Fruit fly (Drosophila melanogaster) whole organism, embryonic: ENCODE measurements around the gene CG43055.

Experiments
- Bdp1 ChIP-seq: fragments of 200-800 bp; sonication (Bioruptor generic); optimal IDR thresholded peaks from 3 replicates; lab custom pipeline; 2016; ENCODE audit warnings: missing biosample characterization, missing genetic modification characterization
- Bgb ChIP-seq: fragments of 200-800 bp; sonication (Bioruptor generic); IDR thresholded peaks from 2 replicates; pipeline ENCODE4 v1.3.6; 2022; ENCODE audit warnings: missing biosample characterization, missing genetic modification characterization; ENCODE audit not compliant: partially characterized antibody
- CG10209 ChIP-seq: fragments of 200-800 bp; sonication (Bioruptor generic); optimal IDR thresholded peaks from 3 replicates; lab custom pipeline; 2017; ENCODE audit warnings: missing biosample characterization, mild to moderate bottlenecking, missing genetic modification characterization, missing genetic modification reagents
- CG11247 ChIP-seq: fragments of 200-800 bp; sonication (Bioruptor generic); IDR thresholded peaks from 2 replicates; pipeline ENCODE4 v1.3.6; 2022; ENCODE audit warnings: missing biosample characterization, missing genetic modification characterization
- CG11696 ChIP-seq: fragments of 200-800 bp; sonication (Bioruptor generic); IDR thresholded peaks from 2 replicates; pipeline ENCODE4 v1.3.6; 2022; ENCODE audit warnings: missing biosample characterization, missing genetic modification characterization
- CG16779 ChIP-seq: fragments of 200-800 bp; sonication (Bioruptor generic); IDR thresholded peaks from 2 replicates; pipeline ENCODE4 v1.3.6; 2022; ENCODE audit warnings: missing biosample characterization, missing genetic modification characterization
- CG16815 ChIP-seq: fragments of 200-800 bp; sonication (Bioruptor generic); optimal IDR thresholded peaks from 3 replicates; lab custom pipeline; 2017; ENCODE audit warnings: missing biosample characterization, mild to moderate bottlenecking, missing genetic modification characterization
- CG17328 ChIP-seq: fragments of 200-800 bp; sonication (Bioruptor generic); IDR thresholded peaks from 2 replicates; pipeline ENCODE4 v1.3.6; 2022; ENCODE audit warnings: missing biosample characterization, missing genetic modification characterization
- CG17912 ChIP-seq: fragments of 200-800 bp; sonication (Bioruptor generic); optimal IDR thresholded peaks from 2 replicates; lab custom pipeline; 2018; ENCODE audit warnings: missing biosample characterization, mild to moderate bottlenecking, missing genetic modification characterization
- CG2120 ChIP-seq: fragments of 200-800 bp; sonication (Bioruptor generic); optimal IDR thresholded peaks from 3 replicates; lab custom pipeline; 2016; ENCODE audit warnings: missing biosample characterization, missing genetic modification characterization
- CG42726 ChIP-seq: fragments of 200-800 bp; sonication (Bioruptor generic); IDR thresholded peaks from 2 replicates; pipeline ENCODE4 v1.3.6; 2022; ENCODE audit warnings: missing biosample characterization, missing genetic modification characterization; ENCODE audit not compliant: partially characterized antibody
- CG9609 ChIP-seq: fragments of 200-800 bp; sonication (Bioruptor generic); optimal IDR thresholded peaks from 3 replicates; lab custom pipeline; 2016; ENCODE audit warnings: missing biosample characterization, missing genetic modification characterization
- CTCF ChIP-seq: fragments of 200-800 bp; sonication (Bioruptor generic); optimal IDR thresholded peaks from 2 replicates; lab custom pipeline; 2017; ENCODE audit warnings: missing biosample characterization, mild to moderate bottlenecking, missing genetic modification characterization, moderate library complexity
- Dfd ChIP-seq, 2 experiments: fragments of >200 bp; optimal IDR thresholded peaks; 2 replicates each; lab custom pipeline; 2017; ENCODE audit warnings: missing biosample characterization in 2 of 2, missing genetic modification characterization in 2 of 2
- Dip2 ChIP-seq: fragments of 200-800 bp; sonication (Bioruptor generic); IDR thresholded peaks from 2 replicates; pipeline ENCODE4 v1.3.6; 2022; ENCODE audit warnings: missing biosample characterization, missing genetic modification characterization
- Drgx ChIP-seq: fragments of 200-800 bp; sonication (Bioruptor generic); IDR thresholded peaks from 2 replicates; pipeline ENCODE4 v1.3.6; 2022; ENCODE audit warnings: missing biosample characterization, missing genetic modification characterization
- H2.0 ChIP-seq: fragments of 200-800 bp; sonication (Bioruptor generic); IDR thresholded peaks from 2 replicates; pipeline ENCODE4 v1.3.6; 2022; ENCODE audit warnings: missing biosample characterization, missing genetic modification characterization
- HLH3B ChIP-seq: fragments of 200-800 bp; sonication (Bioruptor generic); IDR thresholded peaks from 2 replicates; pipeline ENCODE4 v1.3.6; 2022; ENCODE audit warnings: missing biosample characterization, missing genetic modification characterization
- MESR4 ChIP-seq: fragments of 200-800 bp; sonication (Bioruptor generic); optimal IDR thresholded peaks from 2 replicates; lab custom pipeline; 2018; ENCODE audit warnings: missing biosample characterization, mild to moderate bottlenecking, missing genetic modification characterization, moderate library complexity
- Med ChIP-seq: fragments of 200-800 bp; sonication (Bioruptor generic); peaks from one replicate; lab custom pipeline; 2016; ENCODE audit warnings: missing biosample characterization, missing genetic modification characterization, mild to moderate bottlenecking, inconsistent platforms, moderate library complexity
- Myb ChIP-seq: fragments of 200-800 bp; sonication (Bioruptor generic); optimal IDR thresholded peaks from 2 replicates; lab custom pipeline; 2016; ENCODE audit warnings: missing biosample characterization, missing genetic modification characterization
- NFAT ChIP-seq: fragments of 200-800 bp; sonication (Bioruptor generic); IDR thresholded peaks from 2 replicates; pipeline ENCODE4 v1.3.6; 2022; ENCODE audit warnings: missing biosample characterization, missing genetic modification characterization
- Poxn ChIP-seq: fragments of 200-800 bp; sonication (Bioruptor generic); IDR thresholded peaks from 2 replicates; pipeline ENCODE4 v1.3.6; 2022; ENCODE audit warnings: missing biosample characterization, missing genetic modification characterization
- Ssrp ChIP-seq: fragments of 200-800 bp; sonication (Bioruptor generic); optimal IDR thresholded peaks from 2 replicates; lab custom pipeline; 2018; ENCODE audit warnings: missing biosample characterization, mild to moderate bottlenecking, missing genetic modification characterization, moderate library complexity
- Xbp1 ChIP-seq: fragments of 200-800 bp; sonication (Bioruptor generic); optimal IDR thresholded peaks from 3 replicates; lab custom pipeline; 2016; ENCODE audit warnings: missing biosample characterization, mild to moderate bottlenecking, missing genetic modification characterization
- ara ChIP-seq: fragments of 200-800 bp; sonication (Bioruptor generic); IDR thresholded peaks from 2 replicates; pipeline ENCODE4 v1.3.6; 2022; ENCODE audit warnings: missing biosample characterization, missing genetic modification characterization
- ase ChIP-seq: fragments of 200-800 bp; sonication (Bioruptor generic); IDR thresholded peaks from 3 replicates; pipeline ENCODE4 v1.3.6; 2022; ENCODE audit warnings: missing biosample characterization, missing genetic modification characterization
- bsh ChIP-seq, 2 experiments: fragments of 200-800 bp; sonication (Bioruptor generic); optimal IDR thresholded peaks; 2 replicates each; lab custom pipeline; 2017 to 2018; ENCODE audit warnings: mild to moderate bottlenecking in 2 of 2, missing biosample characterization in 2 of 2, missing genetic modification characterization in 2 of 2, moderate library complexity in 1 of 2
- dimm ChIP-seq: fragments of 200-800 bp; sonication (Bioruptor generic); IDR thresholded peaks from 2 replicates; pipeline ENCODE4 v1.3.6; 2022; ENCODE audit warnings: missing biosample characterization, missing genetic modification characterization
- dmrt99B ChIP-seq: fragments of 200-800 bp; sonication (Bioruptor generic); optimal IDR thresholded peaks from 2 replicates; lab custom pipeline; 2018; ENCODE audit warnings: missing biosample characterization, mild to moderate bottlenecking, missing genetic modification characterization, moderate library complexity
- eyg ChIP-seq: fragments of 200-800 bp; sonication (Bioruptor generic); optimal IDR thresholded peaks from 3 replicates; lab custom pipeline; 2016; ENCODE audit warnings: missing biosample characterization, missing genetic modification characterization
- gcm2 ChIP-seq: fragments of 200-800 bp; sonication (Bioruptor generic); optimal IDR thresholded peaks from 2 replicates; lab custom pipeline; 2016; ENCODE audit warnings: missing biosample characterization, missing genetic modification characterization
- ind ChIP-seq: fragments of 200-800 bp; sonication (Bioruptor generic); optimal IDR thresholded peaks from 3 replicates; lab custom pipeline; 2016; ENCODE audit warnings: missing biosample characterization, missing genetic modification characterization
- kah ChIP-seq: fragments of 200-800 bp; sonication (Bioruptor generic); optimal IDR thresholded peaks from 2 replicates; lab custom pipeline; 2018; ENCODE audit warnings: missing biosample characterization, mild to moderate bottlenecking, missing genetic modification characterization
- maf-S ChIP-seq: fragments of 200-800 bp; sonication (Bioruptor generic); optimal IDR thresholded peaks from 2 replicates; lab custom pipeline; 2016; ENCODE audit warnings: missing biosample characterization, missing genetic modification characterization
- nmo ChIP-seq: fragments of 200-800 bp; sonication (Bioruptor generic); optimal IDR thresholded peaks from 2 replicates; lab custom pipeline; 2018; ENCODE audit warnings: missing biosample characterization, mild to moderate bottlenecking, missing genetic modification characterization, moderate library complexity
- onecut ChIP-seq: fragments of 200-800 bp; sonication (Bioruptor generic); IDR thresholded peaks from 2 replicates; pipeline ENCODE4 v1.3.6; 2022; ENCODE audit warnings: missing biosample characterization, missing genetic modification characterization
- org-1 ChIP-seq: fragments of 200-800 bp; sonication (Bioruptor generic); optimal IDR thresholded peaks from 2 replicates; lab custom pipeline; 2017; ENCODE audit warnings: missing biosample characterization, missing genetic modification characterization
- otp ChIP-seq: fragments of 200-800 bp; sonication (Bioruptor generic); IDR thresholded peaks from 3 replicates; pipeline ENCODE4, ENCODE4 v1.3.6; 2022; ENCODE audit warnings: missing biosample characterization, missing genetic modification characterization
- row ChIP-seq: fragments of 200-800 bp; sonication (Bioruptor generic); IDR thresholded peaks from 3 replicates; pipeline ENCODE4 v1.3.6; 2022; ENCODE audit warnings: missing biosample characterization, missing genetic modification characterization
- salm ChIP-seq: fragments of 200-800 bp; sonication (Bioruptor generic); optimal IDR thresholded peaks from 2 replicates; lab custom pipeline; 2018; ENCODE audit warnings: missing biosample characterization, mild to moderate bottlenecking, missing genetic modification characterization
- sc ChIP-seq, 3 experiments: fragments of >200 bp in 2 of 3; fragments of 200-800 bp in 1 of 3; sonication (Bioruptor generic) in 1 of 3; optimal IDR thresholded peaks; 2 replicates in 2 of 3; 3 replicates in 1 of 3; lab custom pipeline; 2017; ENCODE audit warnings: mild to moderate bottlenecking in 1 of 3, missing biosample characterization in 1 of 3, missing genetic modification characterization in 1 of 3, missing genetic modification reagents in 1 of 3
- sens ChIP-seq: fragments of 200-800 bp; sonication (Bioruptor generic); peaks from one replicate; lab custom pipeline; 2016; ENCODE audit warnings: missing biosample characterization, missing genetic modification characterization
- sim ChIP-seq: fragments of 200-800 bp; sonication (Bioruptor generic); IDR thresholded peaks from 2 replicates; pipeline ENCODE4 v1.3.6; 2022; ENCODE audit warnings: missing biosample characterization, missing genetic modification characterization
- slbo ChIP-seq: fragments of 200-800 bp; sonication (Bioruptor generic); IDR thresholded peaks from 2 replicates; pipeline ENCODE4 v1.3.6; 2022; ENCODE audit warnings: missing biosample characterization, missing genetic modification characterization
- so ChIP-seq: fragments of 200-800 bp; sonication (Bioruptor generic); IDR thresholded peaks from 3 replicates; pipeline ENCODE4 v1.3.6; 2022; ENCODE audit warnings: missing biosample characterization, missing genetic modification characterization
- sr ChIP-seq: fragments of 200-800 bp; sonication (Bioruptor generic); IDR thresholded peaks from 3 replicates; pipeline ENCODE4 v1.3.6; 2022; ENCODE audit warnings: missing biosample characterization, missing genetic modification characterization
- sug ChIP-seq: fragments of 200-800 bp; optimal IDR thresholded peaks from 2 replicates; lab custom pipeline; 2019; ENCODE audit warnings: missing biosample characterization, mild to moderate bottlenecking, missing genetic modification characterization, moderate library complexity
- tap ChIP-seq: fragments of 200-800 bp; optimal IDR thresholded peaks from 3 replicates; lab custom pipeline; 2019; ENCODE audit warnings: missing biosample characterization, mild to moderate bottlenecking, missing genetic modification characterization, moderate library complexity

CG43055 gene

DNA sequence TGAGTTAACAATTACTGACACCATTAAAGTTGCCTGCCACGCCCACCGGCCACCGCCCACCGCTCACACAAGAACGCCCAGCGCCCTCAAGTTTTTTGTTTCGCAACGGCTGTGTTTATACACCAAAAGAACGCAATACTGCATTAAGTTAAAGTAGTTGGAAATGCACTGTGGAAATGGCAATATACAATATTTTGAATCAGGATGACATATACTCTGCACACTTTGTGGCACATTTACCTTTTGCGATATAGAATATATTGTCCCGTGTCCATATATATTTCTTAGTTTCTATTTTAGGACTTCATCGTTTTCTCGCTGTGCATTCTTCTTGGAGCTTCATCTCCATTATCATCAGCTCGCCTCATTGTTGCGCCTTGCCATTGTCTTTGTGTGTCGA is 5.1 kb downstream of the CG43055 start:
- no peak for TF ChIP-seq sug (tag; lab: Kevin White, UChicago)
- no peak for TF ChIP-seq Bdp1
- no peak for TF ChIP-seq org-1 (GFP tag; lab: Kevin White, UChicago)
- TF ChIP-seq slbo (GFP tag; lab: Robert Waterston, UW) = no peak
- no peak for TF ChIP-seq sc (optimal IDR thresholded peaks at IDR 0.05; lab: Kevin White, UChicago)
- TF ChIP-seq sc (GFP tag; optimal IDR thresholded peaks at IDR 0.05; lab: Kevin White, UChicago) = no peak
- no peak for TF ChIP-seq CG17912
- no peak for TF ChIP-seq Dfd (GFP tag; optimal IDR thresholded peaks at IDR 0.05; lab: Kevin White, UChicago)
- no peak for TF ChIP-seq Xbp1 (GFP tag; lab: Kevin White, UChicago)
- TF ChIP-seq Drgx = 0 out of 2 replicates have a peak, but pooled peaks have one; percentile 34
- no peak for TF ChIP-seq CG16779 (GFP tag; lab: Robert Waterston, UW)
- TF ChIP-seq sim = no peak
- TF ChIP-seq CG2120 (GFP tag; lab: Kevin White, UChicago) = no peak
- no peak for TF ChIP-seq MESR4 (GFP tag; lab: Kevin White, UChicago)
- no peak for TF ChIP-seq so (GFP tag; lab: Robert Waterston, UW)
- no peak for TF ChIP-seq onecut
- TF ChIP-seq NFAT (GFP tag; lab: Robert Waterston, UW) = no peak
- TF ChIP-seq Med (GFP tag; lab: Kevin White, UChicago) = peak; percentile 50
- TF ChIP-seq Bgb (GFP tag; lab: Robert Waterston, UW) = no peak
- TF ChIP-seq row (GFP tag; lab: Robert Waterston, UW) = peak; percentile 26; the same call in 1 of the 3 replicates
- no peak for TF ChIP-seq nmo (GFP tag; lab: Kevin White, UChicago)
- TF ChIP-seq CG16815 (GFP tag; lab: Kevin White, UChicago) = no peak
- TF ChIP-seq dmrt99B (tag; lab: Kevin White, UChicago) = no peak
- no peak for TF ChIP-seq tap (tag; lab: Kevin White, UChicago)

DNA sequence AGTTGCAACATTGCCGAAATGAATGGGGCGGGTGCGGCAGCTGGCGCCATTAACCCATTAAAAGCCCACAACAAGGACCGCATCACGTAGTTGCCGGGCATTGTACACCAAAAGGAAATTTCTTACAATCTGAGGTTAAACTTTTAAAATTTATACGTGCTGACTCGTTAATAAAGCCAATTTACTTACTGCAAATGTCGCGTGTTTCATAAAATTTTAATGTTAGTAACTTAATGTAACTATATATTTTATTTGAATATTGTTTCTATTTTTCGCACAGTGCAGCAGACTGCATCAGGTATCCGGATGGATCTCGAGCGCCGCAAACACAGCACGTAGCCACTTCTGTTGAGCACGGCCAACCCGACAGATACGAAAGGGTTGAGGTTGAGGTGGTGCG is 5.9 kb downstream of the CG43055 start:
- TF ChIP-seq eyg (GFP tag; lab: Kevin White, UChicago) = no peak
- no peak for TF ChIP-seq Poxn (GFP tag; lab: Robert Waterston, UW)
- TF ChIP-seq maf-S (GFP tag; lab: Kevin White, UChicago) = no peak
- TF ChIP-seq CG11696 (GFP tag; lab: Robert Waterston, UW) = no peak
- TF ChIP-seq CG9609 = no peak
- peak; percentile 25; the same call in 1 of the 2 replicates for TF ChIP-seq Drgx
- peak in 1 of 2 experiments; percentile 41 for TF ChIP-seq bsh (GFP tag; optimal IDR thresholded peaks at IDR 0.05; lab: Kevin White, UChicago)

DNA sequence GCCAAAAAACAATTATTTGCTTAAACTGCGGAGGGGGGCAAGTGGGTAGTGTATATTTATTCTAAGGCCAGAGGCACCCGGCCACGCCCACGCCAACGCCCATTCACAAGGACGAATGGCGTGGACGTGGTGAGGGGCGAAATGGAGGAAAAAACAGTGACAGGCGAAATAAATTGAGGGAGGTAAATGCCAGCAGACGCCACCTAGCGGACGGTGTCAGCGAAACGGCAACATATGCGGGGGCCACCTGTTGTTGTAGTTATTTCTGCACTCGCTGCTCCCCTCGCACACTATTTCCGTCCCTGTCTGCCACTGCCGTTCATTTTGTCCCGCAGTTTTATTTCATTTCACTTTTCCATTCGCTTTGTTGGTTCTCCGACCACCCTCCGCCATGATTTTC is 7.0 kb downstream of the CG43055 start:
- TF ChIP-seq Med (GFP tag; lab: Kevin White, UChicago) (peak; percentile 52), Xbp1 (GFP tag; lab: Kevin White, UChicago) (peak; percentile 1), H2.0 (0 out of 2 replicates have a peak, but pooled peaks have one; percentile 35), CG42726 (GFP tag; lab: Robert Waterston, UW) (0 out of 2 replicates have a peak, but pooled peaks have one; percentile 60), kah (peak; percentile 94), salm (tag; lab: Kevin White, UChicago) (no peak), ase (peak; percentile 45; the same call in 1 of the 3 replicates), CTCF (GFP tag; lab: Kevin White, UChicago) (peak; percentile 94), Ssrp (no peak), CG17328 (GFP tag; lab: Robert Waterston, UW) (0 out of 2 replicates have a peak, but pooled peaks have one; percentile 12), sr (GFP tag; lab: Robert Waterston, UW) (peak; percentile 59; the same call in 1 of the 3 replicates), CG11247 (peak; percentile 44; the same call in 1 of the 2 replicates), HLH3B (GFP tag; lab: Robert Waterston, UW) (0 out of 2 replicates have a peak, but pooled peaks have one; percentile 15), Bgb (GFP tag; lab: Robert Waterston, UW) (no peak), otp (GFP tag; lab: Robert Waterston, UW) (0 out of 3 replicates have a peak, but pooled peaks have one; percentile 42), sens (GFP tag; lab: Kevin White, UChicago) (peak; percentile 54), ind (GFP tag; lab: Kevin White, UChicago) (peak; percentile 32), Dip2 (GFP tag; lab: Robert Waterston, UW) (peak; percentile 91), gcm2 (GFP tag; lab: Kevin White, UChicago) (no peak), ara (GFP tag; lab: Robert Waterston, UW) (peak; percentile 33; the same call in 1 of the 2 replicates), dimm (0 out of 2 replicates have a peak, but pooled peaks have one; percentile 33), CG10209 (GFP tag; lab: Kevin White, UChicago) (no peak), Myb (no peak)
